Fruit fly (Drosophila melanogaster): ENCODE data around the gene alpha-Man-IIa.

The alpha-Man-IIa gene

dm6 chr3R:9459385-9460285, 47.3 kb downstream of the alpha-Man-IIa start (continued):
- TF ChIP-seq stwl (tag; optimal IDR thresholded peaks at IDR 0.05) (no peak), slou (GFP tag; optimal IDR thresholded peaks at IDR 0.05) (no peak), onecut (GFP tag; IDR thresholded peaks at IDR 0.05) (peak; percentile 59), Antp (GFP tag; optimal IDR thresholded peaks at IDR 0.05) (peak; percentile 51), CG9609 (GFP tag; optimal IDR thresholded peaks at IDR 0.05) (no peak), CG12155 (GFP tag; optimal IDR thresholded peaks at IDR 0.05) (peak; percentile 46), Aef1 (GFP tag; IDR thresholded peaks at IDR 0.05) (peak; percentile 27; the same call in 1 of the 3 replicates), CG10959 (GFP tag; IDR thresholded peaks at IDR 0.05) (no peak), Drgx (GFP tag; IDR thresholded peaks at IDR 0.05) (peak; percentile 20; the same call in 1 of the 2 replicates), CG11093 (GFP tag; IDR thresholded peaks at IDR 0.05) (no peak), CG34376 (GFP tag; optimal IDR thresholded peaks at IDR 0.05) (peak; percentile 94), PHDP (tag; optimal IDR thresholded peaks at IDR 0.05) (peak; percentile 76), CG18262 (tag; optimal IDR thresholded peaks at IDR 0.05) (peak; percentile 64), bab2 (GFP tag; optimal IDR thresholded peaks at IDR 0.05) (peak; percentile 58), CG2199 (GFP tag; IDR thresholded peaks at IDR 0.05) (no peak), Oli (tag; optimal IDR thresholded peaks at IDR 0.05) (peak; percentile 62), CG18619 (GFP tag; optimal IDR thresholded peaks at IDR 0.05) (peak; percentile 72), CG4854 (GFP tag; optimal IDR thresholded peaks at IDR 0.05) (peak; percentile 27), pfk (GFP tag; optimal IDR thresholded peaks at IDR 0.05) (no peak), her (GFP tag; optimal IDR thresholded peaks at IDR 0.05) (peak; percentile 15), CG11247 (GFP tag; IDR thresholded peaks at IDR 0.05) (peak; percentile 53; the same call in 1 of the 2 replicates), CG10274 (GFP tag; optimal IDR thresholded peaks at IDR 0.05) (peak; percentile 31), CG8765 (GFP tag; IDR thresholded peaks at IDR 0.05) (no peak), prd (optimal IDR thresholded peaks at IDR 0.05) (no peak), prd (GFP tag; IDR thresholded peaks at IDR 0.05) (no peak; the same call in 1 of the 3 replicates), CG8478 (optimal IDR thresholded peaks at IDR 0.05) (no peak), crc (GFP tag; optimal IDR thresholded peaks at IDR 0.05) (no peak), Hsf (GFP tag; optimal IDR thresholded peaks at IDR 0.05) (peak; percentile 65), CG17359 (tag; optimal IDR thresholded peaks at IDR 0.05) (peak; percentile 61), row (GFP tag; IDR thresholded peaks at IDR 0.05) (peak; percentile 82), CG4820 (GFP tag; optimal IDR thresholded peaks at IDR 0.05) (peak; percentile 30), fd96Cb (tag; optimal IDR thresholded peaks at IDR 0.05) (peak; percentile 46), CG33213 (GFP tag; optimal IDR thresholded peaks at IDR 0.05) (no peak), CG8388 (GFP tag; optimal IDR thresholded peaks at IDR 0.05) (peak; percentile 44), dimm (GFP tag; IDR thresholded peaks at IDR 0.05) (0 out of 2 replicates have a peak, but pooled peaks have one; percentile 16), CG15601 (tag; optimal IDR thresholded peaks at IDR 0.05) (peak; percentile 53), CG4730 (GFP tag; IDR thresholded peaks at IDR 0.05) (peak; percentile 43; the same call in 1 of the 2 replicates), caup (GFP tag; optimal IDR thresholded peaks at IDR 0.05; ENCODE audit: severe bottlenecking) (peak; percentile 80), HLH54F (GFP tag; optimal IDR thresholded peaks at IDR 0.05) (peak; percentile 52), sd (tag; optimal IDR thresholded peaks at IDR 0.05) (no peak), jumu (GFP tag; optimal IDR thresholded peaks at IDR 0.05) (peak; percentile 46), CG9797 (GFP tag; optimal IDR thresholded peaks at IDR 0.05) (no peak), jing (GFP tag; optimal IDR thresholded peaks at IDR 0.05) (peak; percentile 18), slbo (GFP tag; IDR thresholded peaks at IDR 0.05) (peak; percentile 74), CG7745 (tag; optimal IDR thresholded peaks at IDR 0.05) (no peak), klu (GFP tag; IDR thresholded peaks at IDR 0.05) (0 out of 2 replicates have a peak, but pooled peaks have one; percentile 19), Mad (GFP tag; optimal IDR thresholded peaks at IDR 0.05) (no peak), Doc2 (GFP tag; IDR thresholded peaks at IDR 0.05) (no peak), CG18764 (GFP tag; optimal IDR thresholded peaks at IDR 0.05) (peak; percentile 1), Dbx (GFP tag; IDR thresholded peaks at IDR 0.05) (peak; percentile 41; the same call in 1 of the 3 replicates)
